Fruit fly (Drosophila melanogaster): ENCODE results near the gene dop.

The dop gene

DNA sequence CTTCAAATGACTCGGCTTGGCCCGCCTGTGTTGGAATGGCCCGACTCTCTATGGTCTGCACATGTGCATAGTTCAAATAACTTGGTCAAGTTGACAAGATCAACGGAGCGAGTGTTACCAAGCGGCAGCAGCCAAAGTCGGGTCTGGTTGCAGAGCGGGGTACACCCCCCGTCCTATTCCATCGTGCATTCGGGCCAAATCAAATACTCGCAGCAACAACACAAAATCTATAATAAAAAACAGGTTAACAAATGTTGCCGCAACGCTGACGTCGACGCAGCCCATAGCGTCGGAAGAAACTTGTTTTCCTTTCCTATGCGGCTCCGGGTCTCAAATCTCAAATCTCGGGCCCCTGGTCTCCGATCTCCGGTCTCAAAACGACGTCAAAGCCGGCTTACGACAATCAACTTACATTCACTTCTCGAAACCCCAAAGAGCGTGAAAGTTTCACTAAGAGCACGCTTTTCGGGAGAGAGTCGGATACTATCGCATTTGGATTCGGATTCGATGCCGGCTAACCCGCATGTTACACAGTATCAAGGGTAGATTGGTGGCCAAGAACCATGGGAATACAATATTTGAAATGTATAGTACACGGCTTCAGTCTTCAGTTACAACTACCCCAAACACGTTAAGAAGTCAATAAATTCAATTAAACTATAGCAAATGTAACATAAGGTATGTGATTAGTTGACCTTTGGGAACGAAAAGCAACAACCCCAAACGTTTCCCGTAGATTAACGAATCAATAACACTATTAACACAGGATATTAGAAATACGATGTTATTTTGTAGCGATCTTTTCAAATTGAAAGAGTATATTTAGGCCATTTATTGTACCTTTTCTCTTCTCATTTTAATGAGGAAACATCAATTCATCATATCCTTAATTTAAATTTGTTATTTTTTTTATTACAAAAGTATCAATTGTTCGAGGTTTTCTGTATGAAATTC, 31.3 kb upstream of the dop start (continued):
- TF ChIP-seq pfk (GFP tag; optimal IDR thresholded peaks at IDR 0.05) (no peak), HmgD (GFP tag; optimal IDR thresholded peaks at IDR 0.05) (no peak), GATAe (GFP tag; conservative IDR thresholded peaks at IDR 0.05) (no peak), CG12155 (GFP tag; optimal IDR thresholded peaks at IDR 0.05) (peak; percentile 53), CG8089 (GFP tag; optimal IDR thresholded peaks at IDR 0.05) (peak; percentile 2), usp (GFP tag; optimal IDR thresholded peaks at IDR 0.05) (no peak), Doc2 (GFP tag; IDR thresholded peaks at IDR 0.05) (no peak), Atf3 (GFP tag; optimal IDR thresholded peaks at IDR 0.05) (peak; percentile 29), Hr51 (GFP tag; optimal IDR thresholded peaks at IDR 0.05) (peak in 1 of 2 experiments; percentile 77), pb (GFP tag; optimal IDR thresholded peaks at IDR 0.05) (no peak), CG18619 (GFP tag; optimal IDR thresholded peaks at IDR 0.05) (peak; percentile 87), HLH3B (GFP tag; IDR thresholded peaks at IDR 0.05) (peak; percentile 41; the same call in 1 of the 2 replicates), Nf-YB (GFP tag; optimal IDR thresholded peaks at IDR 0.05) (peak; percentile 62), inv (GFP tag; IDR thresholded peaks at IDR 0.05; ENCODE audit: partially characterized antibody) (no peak), CG4730 (GFP tag; IDR thresholded peaks at IDR 0.05) (no peak), croc (GFP tag; conservative IDR thresholded peaks at IDR 0.05) (no peak), run (tag; optimal IDR thresholded peaks at IDR 0.05) (no peak), Pdp1 (GFP tag; optimal IDR thresholded peaks at IDR 0.05) (peak; percentile 5 to 71), CG3726 (GFP tag; IDR thresholded peaks at IDR 0.05) (no peak), fd3F (GFP tag; optimal IDR thresholded peaks at IDR 0.05) (peak; percentile 33), wek (GFP tag; optimal IDR thresholded peaks at IDR 0.05) (no peak), Sox100B (GFP tag; optimal IDR thresholded peaks at IDR 0.05) (peak; percentile 78), CG7963 (GFP tag; IDR thresholded peaks at IDR 0.05; ENCODE audit: partially characterized antibody) (no peak), CG14965 (GFP tag; optimal IDR thresholded peaks at IDR 0.05; ENCODE audit: borderline replicate concordance) (no peak), CG3065 (GFP tag; optimal IDR thresholded peaks at IDR 0.05) (no peak), ato (GFP tag; IDR thresholded peaks at IDR 0.05; ENCODE audit: partially characterized antibody) (no peak), Hr78 (GFP tag; optimal IDR thresholded peaks at IDR 0.05) (no peak), btn (GFP tag; optimal IDR thresholded peaks at IDR 0.05) (peak; percentile 38), CG4404 (GFP tag; IDR thresholded peaks at IDR 0.05) (no peak), dmrt99B (tag; optimal IDR thresholded peaks at IDR 0.05) (peak; percentile 63), CG4282 (GFP tag; optimal IDR thresholded peaks at IDR 0.05) (no peak), sr (GFP tag; IDR thresholded peaks at IDR 0.05) (no peak), CG15514 (GFP tag; optimal IDR thresholded peaks at IDR 0.05) (no peak), Ets97D (GFP tag; optimal IDR thresholded peaks at IDR 0.05) (peak; percentile 0), CHES-1-like (GFP tag; optimal IDR thresholded peaks at IDR 0.05) (peak; percentile 37), H2.0 (GFP tag; IDR thresholded peaks at IDR 0.05) (peak; percentile 29; the same call in 1 of the 2 replicates), sna (GFP tag; IDR thresholded peaks at IDR 0.05; ENCODE audit: partially characterized antibody) (no peak), dpn (GFP tag; optimal IDR thresholded peaks at IDR 0.05) (peak; percentile 59 to 66), YL-1 (GFP tag; optimal IDR thresholded peaks at IDR 0.05) (no peak), hb (GFP tag; IDR thresholded peaks at IDR 0.05; ENCODE audit: partially characterized antibody) (no peak), CG3281 (GFP tag; optimal IDR thresholded peaks at IDR 0.05) (peak; percentile 56), h (optimal IDR thresholded peaks at IDR 0.05) (no peak), CG2889 (GFP tag; IDR thresholded peaks at IDR 0.05) (no peak), nom (GFP tag; optimal IDR thresholded peaks at IDR 0.05) (no peak), Mrtf (GFP tag; IDR thresholded peaks at IDR 0.05) (no peak), Sin3A (optimal IDR thresholded peaks at IDR 0.05) (no peak), CG15696 (tag; optimal IDR thresholded peaks at IDR 0.05) (peak; percentile 38), CG2712 (tag; optimal IDR thresholded peaks at IDR 0.05) (peak; percentile 63)

Data from whole organism, embryonic.